Fruit fly (Drosophila melanogaster) Kc167 (cell line): ENCODE data around the gene BBS8.
"Not testable (repeated sequence)": the region's sequence is repeated elsewhere in the genome, so short reads cannot be mapped to it uniquely, and the experiment has no call there.

Experiments used
- Myc ChIP-seq: fragments of >200 bp; optimal IDR thresholded peaks from 2 replicates; lab custom pipeline; 2017; ENCODE audit warnings: missing external identifiers
- Sin3A ChIP-seq: fragments of >200 bp; optimal IDR thresholded peaks from 2 replicates; lab custom pipeline; 2018; ENCODE audit warnings: missing external identifiers
- h ChIP-seq: fragments of >200 bp; optimal IDR thresholded peaks from 3 replicates; lab custom pipeline; 2018; ENCODE audit warnings: missing external identifiers
- insv ChIP-seq: fragments of >200 bp; optimal IDR thresholded peaks from 3 replicates; lab custom pipeline; 2018; ENCODE audit warnings: missing external identifiers
- psq ChIP-seq: fragments of >200 bp; optimal IDR thresholded peaks from 2 replicates; lab custom pipeline; 2017; ENCODE audit warnings: missing external identifiers
- ttk ChIP-seq: sonication (Bioruptor generic); optimal IDR thresholded peaks from 2 replicates; lab custom pipeline; 2017; ENCODE audit warnings: missing external identifiers

Gene BBS8

DNA sequence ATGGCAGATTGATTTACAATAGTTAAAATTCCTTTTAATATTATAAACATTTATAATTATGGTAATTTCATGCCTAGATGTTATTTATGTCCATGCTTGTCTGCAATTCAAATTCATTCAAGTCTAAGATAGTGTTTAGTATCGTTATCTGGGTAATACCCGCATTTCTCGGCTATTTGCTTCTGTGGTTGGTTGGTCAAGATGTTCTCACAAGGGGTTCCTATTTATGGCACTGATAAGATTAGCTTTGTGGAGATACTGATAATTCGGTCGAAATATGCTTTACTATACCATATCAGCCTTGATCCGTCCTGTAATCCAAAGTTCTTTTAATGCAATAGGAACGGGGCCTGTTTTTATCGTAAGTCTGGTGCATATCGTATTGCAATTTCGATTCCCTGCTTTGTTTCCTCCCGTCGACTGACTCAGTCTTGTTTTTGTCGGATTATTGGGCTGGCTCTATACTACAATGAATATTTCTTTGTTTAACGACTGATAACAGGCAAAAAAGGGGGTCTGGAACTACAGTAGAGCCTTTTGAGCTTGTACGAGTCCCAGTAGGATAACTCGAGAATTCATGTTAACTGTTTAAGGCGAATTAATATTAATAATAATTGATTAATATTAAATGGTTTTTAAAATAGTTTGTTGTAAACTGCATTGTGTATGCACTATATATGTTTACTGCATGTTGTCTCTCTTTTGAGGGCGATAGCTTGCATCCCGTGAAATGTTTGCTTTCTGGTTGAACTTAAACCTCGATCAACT is 29.2 kb downstream of the BBS8 start:
- TF ChIP-seq ttk (lab: Kevin White, UChicago): no peak
- TF ChIP-seq insv (lab: Kevin White, UChicago): no peak
- TF ChIP-seq h (lab: Kevin White, UChicago): no peak
- TF ChIP-seq Myc (lab: Kevin White, UChicago): no peak
- TF ChIP-seq psq (lab: Kevin White, UChicago): no peak
- no peak for TF ChIP-seq Sin3A (lab: Kevin White, UChicago)

DNA sequence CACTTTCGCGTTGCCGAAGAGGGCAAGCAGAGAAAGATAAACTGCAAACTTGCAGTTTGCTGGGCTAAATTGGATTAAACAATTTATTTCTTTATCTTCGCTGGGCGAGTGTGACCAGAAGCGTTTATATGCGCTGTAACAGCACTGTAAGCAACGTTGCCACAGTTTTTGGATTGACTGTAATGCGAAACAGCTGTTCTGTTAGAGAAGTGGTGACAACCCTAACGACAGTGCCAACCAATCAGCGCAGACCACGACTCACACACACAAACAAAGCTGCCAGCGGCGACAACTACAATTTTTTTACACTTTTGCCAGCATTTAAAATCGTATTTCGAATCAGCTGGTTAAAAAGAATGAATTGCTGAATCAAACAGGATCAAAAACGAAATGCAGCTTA is 30.2 kb downstream of the BBS8 start, which contains the start of the genes crq and shv:
Gene crq, minus strand, starts transcription at position 153 of the 400 bp plus-strand sequence.
Gene shv, plus strand, starts transcription at position 237 of the 400 bp plus-strand sequence.
- TF ChIP-seq Myc (lab: Kevin White, UChicago) (no peak), psq (lab: Kevin White, UChicago) (no peak), insv (lab: Kevin White, UChicago) (no peak)

DNA sequence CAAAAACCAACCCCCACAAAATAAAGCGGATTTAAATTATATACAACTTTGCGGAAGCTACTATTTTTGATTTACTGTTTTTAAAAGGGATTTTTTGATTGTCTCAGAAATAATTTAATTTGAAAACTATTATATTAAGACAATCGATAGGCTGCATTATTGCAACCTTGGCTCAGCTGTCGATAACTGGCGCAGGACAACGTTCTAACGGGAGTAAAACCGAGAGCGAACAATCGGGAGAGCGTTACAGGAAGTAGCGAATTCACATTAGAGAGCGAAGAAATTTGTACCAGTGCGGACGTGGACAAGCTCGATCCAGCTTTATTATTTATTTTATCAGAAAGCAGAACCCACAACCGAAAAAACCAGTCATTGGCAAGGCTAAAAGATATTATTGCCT is 32.6 kb downstream of the BBS8 start, which contains the start of gene CG4133:
Gene CG4133, plus strand, starts transcription at position 258 of the 400 bp plus-strand sequence.
- not testable (repeated sequence) for TF ChIP-seq h, insv, Myc (lab: Kevin White, UChicago)

DNA sequence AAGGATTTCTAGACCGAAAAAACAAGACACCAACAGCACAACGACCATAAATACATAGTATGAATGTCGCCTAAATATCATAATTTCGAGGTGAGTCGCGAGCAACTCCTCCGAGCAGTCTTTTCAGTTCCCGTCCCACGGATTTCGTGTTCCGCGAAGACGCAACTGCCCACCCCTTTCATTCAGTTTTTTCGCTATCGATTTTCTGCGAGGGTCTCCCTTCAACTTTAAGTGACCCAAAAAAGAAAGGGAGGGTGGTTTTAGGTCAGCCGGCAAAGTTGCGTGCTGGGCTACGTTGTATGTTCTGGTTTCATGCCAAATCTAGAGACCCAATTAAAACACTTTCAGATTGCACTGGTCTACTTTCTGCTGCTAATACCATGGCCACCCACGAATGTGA is 33.1 kb downstream of the BBS8 start:
- no peak for TF ChIP-seq psq (lab: Kevin White, UChicago)
- TF ChIP-seq h (lab: Kevin White, UChicago): no peak
- no peak for TF ChIP-seq Sin3A (lab: Kevin White, UChicago)
- TF ChIP-seq ttk (lab: Kevin White, UChicago): no peak
- no peak for TF ChIP-seq Myc (lab: Kevin White, UChicago)
- TF ChIP-seq insv (lab: Kevin White, UChicago): no peak

DNA sequence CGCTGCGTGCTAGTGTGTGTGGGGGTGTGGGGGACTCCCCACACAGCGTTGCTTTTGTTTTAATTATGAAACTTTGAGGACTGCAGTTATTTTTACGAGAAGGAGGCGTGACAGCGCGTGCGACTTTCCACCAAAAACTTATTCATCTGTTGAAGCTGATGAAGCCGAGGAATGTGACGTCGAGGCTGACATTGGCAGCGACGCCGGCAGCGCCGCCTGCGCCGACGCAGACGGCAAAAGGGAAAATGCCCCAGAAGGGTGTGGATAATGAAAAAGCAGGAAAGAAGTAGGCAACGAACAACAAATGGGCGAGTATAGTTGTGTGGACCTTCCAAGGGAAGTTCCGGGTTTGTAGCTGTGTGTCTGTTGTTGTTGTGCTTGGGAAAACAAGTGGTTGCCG is 45.0 kb downstream of the BBS8 start:
- no peak for TF ChIP-seq Sin3A (lab: Kevin White, UChicago)
- no peak for TF ChIP-seq psq (lab: Kevin White, UChicago)
- TF ChIP-seq ttk (lab: Kevin White, UChicago): no peak
- TF ChIP-seq h (lab: Kevin White, UChicago): no peak
- no peak for TF ChIP-seq insv (lab: Kevin White, UChicago)
- no peak for TF ChIP-seq Myc (lab: Kevin White, UChicago)

DNA sequence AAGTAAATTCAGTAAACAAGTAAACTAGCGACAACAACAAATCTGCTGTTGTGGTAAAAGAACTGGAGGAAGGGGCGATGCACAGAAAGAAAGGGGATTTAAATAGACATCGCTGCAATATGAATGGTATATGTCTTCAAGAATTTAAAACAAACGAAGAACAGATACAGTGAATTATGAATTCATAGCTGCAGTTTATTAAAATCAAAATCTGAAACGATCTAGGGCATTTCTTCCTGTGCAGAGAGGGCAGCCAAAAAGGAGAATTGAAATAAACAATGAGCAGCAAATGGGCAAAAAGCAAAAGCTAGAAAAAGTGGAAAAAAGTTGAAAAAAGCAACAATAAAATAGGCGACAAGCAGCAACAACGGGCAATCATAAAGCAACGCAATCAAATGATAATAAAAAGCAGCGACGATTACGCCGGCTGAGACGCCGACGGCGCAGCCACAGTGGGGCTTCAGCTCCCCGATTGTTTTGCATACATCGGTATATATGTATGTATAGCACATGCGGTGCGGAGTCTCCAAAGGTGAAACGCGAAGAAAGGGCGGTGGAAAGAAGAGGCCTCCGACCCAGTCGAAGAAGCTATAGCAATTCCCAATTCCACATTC is 46.2 kb downstream of the BBS8 start:
- TF ChIP-seq ttk (lab: Kevin White, UChicago) (no peak), insv (lab: Kevin White, UChicago) (no peak), h (lab: Kevin White, UChicago) (no peak), psq (lab: Kevin White, UChicago) (no peak)

DNA sequence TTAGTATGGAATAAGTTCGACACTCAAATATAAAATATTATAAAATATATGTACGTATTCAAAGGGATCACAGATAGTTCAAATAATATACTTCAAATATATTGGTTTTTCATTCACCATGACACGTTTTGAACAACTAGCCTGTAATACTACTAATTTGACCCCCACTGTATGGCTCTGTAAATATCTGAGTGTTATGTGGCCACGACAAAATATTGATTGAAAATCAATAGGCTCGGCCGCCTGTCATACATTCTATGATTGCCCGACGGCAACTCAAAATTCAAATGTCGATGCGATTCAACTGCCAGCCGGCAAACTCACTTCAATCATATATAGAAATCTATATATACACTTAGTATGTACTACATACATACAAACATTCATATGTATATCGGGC is 47.2 kb downstream of the BBS8 start:
- no peak for TF ChIP-seq insv (lab: Kevin White, UChicago)
- no peak for TF ChIP-seq ttk (lab: Kevin White, UChicago)
- no peak for TF ChIP-seq Myc (lab: Kevin White, UChicago)
- no peak for TF ChIP-seq psq (lab: Kevin White, UChicago)
- TF ChIP-seq Sin3A (lab: Kevin White, UChicago): no peak
- no peak for TF ChIP-seq h (lab: Kevin White, UChicago)

DNA sequence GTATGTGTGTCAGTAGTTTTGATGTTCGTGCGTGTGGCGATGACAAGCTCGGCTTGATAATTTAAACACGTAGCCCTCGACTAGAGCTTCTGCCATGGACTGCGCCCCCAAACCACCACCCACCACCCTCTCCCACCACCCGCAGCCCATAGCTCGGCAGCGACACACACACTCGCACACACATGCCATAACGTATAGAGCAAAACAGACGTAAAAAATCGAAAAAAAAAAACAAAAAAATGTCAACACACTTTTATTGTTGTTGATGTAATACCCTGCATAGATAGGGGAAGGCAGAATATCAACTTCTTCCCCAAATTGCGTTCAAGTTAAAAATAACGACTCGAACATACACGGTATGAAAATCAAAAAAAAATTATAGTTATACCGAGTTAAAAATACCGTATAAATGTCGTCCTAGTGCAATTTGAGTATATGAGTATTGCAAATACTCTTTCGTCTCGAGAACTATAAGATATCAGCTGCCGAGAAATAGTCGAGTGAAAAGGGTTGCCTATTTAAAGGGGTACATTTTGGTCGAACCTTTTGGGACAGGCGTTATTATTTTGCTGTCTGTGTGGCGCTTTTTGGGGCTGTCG is 47.8 kb downstream of the BBS8 start:
- TF ChIP-seq Myc (lab: Kevin White, UChicago) (no peak), Sin3A (lab: Kevin White, UChicago) (no peak), ttk (lab: Kevin White, UChicago) (no peak), h (lab: Kevin White, UChicago) (no peak), psq (lab: Kevin White, UChicago) (no peak), insv (lab: Kevin White, UChicago) (no peak)

DNA sequence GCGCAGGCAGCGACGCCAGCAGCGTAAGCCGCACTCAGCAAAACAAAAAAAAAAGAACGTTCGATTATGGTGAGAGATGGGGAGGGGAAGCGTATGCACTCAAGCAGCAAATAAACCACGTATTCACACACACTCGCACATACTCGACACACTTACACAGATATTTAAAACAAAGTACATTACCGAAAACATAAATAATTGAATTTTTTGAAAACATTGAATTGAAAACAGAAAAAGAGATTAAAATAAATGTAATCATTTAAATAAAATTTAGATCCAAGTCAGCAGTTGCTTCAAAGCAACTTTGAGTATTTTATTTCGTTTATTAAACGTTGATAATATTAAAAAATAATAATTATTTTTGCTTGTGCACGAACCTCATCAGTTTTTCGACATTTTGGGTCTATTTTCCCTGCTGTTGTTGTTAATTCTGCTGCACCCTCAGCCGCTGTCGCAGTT is 48.4 kb downstream of the BBS8 start:
- TF ChIP-seq ttk (lab: Kevin White, UChicago): no peak
- TF ChIP-seq Myc (lab: Kevin White, UChicago): no peak
- TF ChIP-seq h (lab: Kevin White, UChicago): no peak
- TF ChIP-seq Sin3A (lab: Kevin White, UChicago): no peak
- TF ChIP-seq psq (lab: Kevin White, UChicago): no peak
- no peak for TF ChIP-seq insv (lab: Kevin White, UChicago)

DNA sequence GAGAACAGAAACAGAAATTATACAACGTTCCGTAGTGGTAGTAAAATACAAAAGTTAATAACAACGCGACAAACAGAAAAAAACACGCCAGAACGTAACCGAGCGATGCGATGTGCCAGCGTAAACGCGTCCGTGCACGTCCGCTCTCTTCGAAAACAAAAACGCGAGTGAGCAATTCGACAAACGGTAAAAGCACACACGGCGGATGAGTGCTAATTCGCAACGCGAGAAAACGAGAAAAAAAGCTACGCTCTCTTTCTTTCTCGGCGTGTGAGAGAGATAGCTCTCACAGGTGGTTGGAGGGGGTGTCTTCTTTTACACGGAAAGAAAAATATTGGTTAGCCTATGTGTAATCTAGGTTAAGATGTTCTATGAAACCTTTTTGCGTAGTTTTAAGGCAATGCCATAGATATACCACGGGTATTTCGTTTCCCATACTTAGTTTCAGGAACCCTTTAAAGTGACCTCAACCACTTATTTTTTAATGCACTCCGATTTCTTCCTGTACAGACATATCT is 49.5 kb downstream of the BBS8 start, which contains the start of gene CG4297:
Gene CG4297, minus strand, starts transcription at position 128 of the 518 bp plus-strand sequence.
- TF ChIP-seq insv (lab: Kevin White, UChicago): no peak
- no peak for TF ChIP-seq psq (lab: Kevin White, UChicago)
- no peak for TF ChIP-seq h (lab: Kevin White, UChicago)
- no peak for TF ChIP-seq Sin3A (lab: Kevin White, UChicago)
- no peak for TF ChIP-seq ttk (lab: Kevin White, UChicago)
- TF ChIP-seq Myc (lab: Kevin White, UChicago): no peak

DNA sequence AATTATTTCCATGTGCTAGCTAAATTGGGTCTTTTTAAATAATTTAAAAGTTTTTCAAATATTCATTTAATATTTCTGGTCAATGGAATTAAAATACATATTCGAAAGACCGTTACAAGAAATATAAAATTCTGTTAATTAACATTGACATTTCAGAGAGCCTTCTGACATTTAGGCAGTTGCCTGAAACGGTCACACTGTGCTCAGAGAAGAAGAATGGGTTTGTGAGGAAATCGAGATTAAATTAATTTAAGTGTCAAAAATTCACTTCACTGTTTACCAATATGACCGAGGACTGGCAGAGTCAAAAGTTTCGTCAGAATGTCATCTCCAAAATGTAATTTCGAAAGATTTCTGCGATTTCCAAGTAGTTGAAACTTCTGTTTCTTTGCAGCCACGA is 50.2 kb downstream of the BBS8 start, which contains the start of gene MED15:
Gene MED15, plus strand, starts transcription at position 185 of the 400 bp plus-strand sequence.
- TF ChIP-seq psq (lab: Kevin White, UChicago): no peak
- no peak for TF ChIP-seq insv (lab: Kevin White, UChicago)
- TF ChIP-seq ttk (lab: Kevin White, UChicago): no peak
- no peak for TF ChIP-seq h (lab: Kevin White, UChicago)
- TF ChIP-seq Sin3A (lab: Kevin White, UChicago): no peak
- no peak for TF ChIP-seq Myc (lab: Kevin White, UChicago)
